Worm (Caenorhabditis elegans): Measurements from ENCODE around the gene pptr-1.

Gene pptr-1

DNA sequence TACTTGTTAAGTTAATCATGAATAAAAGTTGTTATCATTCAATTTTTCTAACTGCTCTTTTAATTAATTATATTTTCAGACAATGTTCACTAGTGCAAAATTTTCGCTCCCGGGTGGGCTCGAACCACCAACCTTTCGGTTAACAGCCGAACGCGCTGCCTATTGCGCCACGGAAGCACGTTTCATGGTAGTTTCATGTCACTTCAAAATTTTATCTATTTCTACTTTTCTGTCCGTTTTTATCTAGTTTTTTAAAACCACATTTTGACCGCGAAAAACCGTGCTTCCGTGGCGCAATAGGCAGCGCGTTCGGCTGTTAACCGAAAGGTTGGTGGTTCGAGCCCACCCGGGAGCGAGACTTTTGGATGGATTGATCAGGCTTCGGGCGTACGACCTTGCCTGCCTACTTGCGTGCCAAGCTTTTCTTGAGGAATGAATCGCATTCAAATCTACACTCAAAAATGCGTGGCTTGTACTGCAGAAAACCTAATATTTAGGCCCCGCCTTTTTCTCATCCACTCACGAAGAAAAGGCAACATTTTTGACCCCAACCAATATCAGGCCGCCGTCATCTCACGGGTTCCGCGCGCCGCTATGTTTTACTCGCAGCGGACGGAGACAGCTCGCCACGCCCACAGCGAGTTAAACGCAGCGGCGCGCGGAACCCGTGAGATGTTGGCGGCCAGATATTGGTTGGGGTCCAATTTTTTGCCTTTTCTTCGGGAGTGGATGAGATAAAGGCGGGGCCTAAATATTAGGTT is 15.6 kb upstream of the pptr-1 start:
- peak; percentile 25 for TF ChIP-seq elt-2 (tag; optimal IDR thresholded peaks at IDR 0.05)

DNA sequence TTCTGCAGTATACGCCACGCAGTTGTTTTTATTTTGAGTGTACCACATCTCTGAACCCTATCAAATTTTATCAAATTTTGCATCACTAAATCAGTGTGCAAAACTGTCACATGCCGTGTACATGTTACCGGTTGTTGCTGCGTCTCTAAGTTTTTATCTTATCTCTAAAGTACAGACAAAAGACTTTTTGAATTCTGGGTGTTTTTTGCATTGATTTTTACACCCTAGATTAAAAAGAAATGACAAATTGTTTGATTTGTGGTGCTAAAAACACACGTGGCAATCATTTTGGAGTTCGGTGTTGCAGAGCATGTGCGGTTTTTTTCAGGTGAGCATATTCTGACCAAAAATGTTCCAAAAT is 15.1 kb upstream of the pptr-1 start, which contains the start of gene nhr-193:
Gene nhr-193, plus strand, starts transcription at position 51 of the 361 bp plus-strand sequence.
- no peak for TF ChIP-seq ztf-11 (tag; optimal IDR thresholded peaks at IDR 0.05)
- no peak for TF ChIP-seq ceh-9 (tag; optimal IDR thresholded peaks at IDR 0.05)
- peak; percentile 88 for TF ChIP-seq pqm-1 (tag; optimal IDR thresholded peaks at IDR 0.05)
- peak; percentile 74 for TF ChIP-seq elt-2 (tag; optimal IDR thresholded peaks at IDR 0.05)
- TF ChIP-seq jun-1 (tag; optimal IDR thresholded peaks at IDR 0.05) = peak; percentile 6

DNA sequence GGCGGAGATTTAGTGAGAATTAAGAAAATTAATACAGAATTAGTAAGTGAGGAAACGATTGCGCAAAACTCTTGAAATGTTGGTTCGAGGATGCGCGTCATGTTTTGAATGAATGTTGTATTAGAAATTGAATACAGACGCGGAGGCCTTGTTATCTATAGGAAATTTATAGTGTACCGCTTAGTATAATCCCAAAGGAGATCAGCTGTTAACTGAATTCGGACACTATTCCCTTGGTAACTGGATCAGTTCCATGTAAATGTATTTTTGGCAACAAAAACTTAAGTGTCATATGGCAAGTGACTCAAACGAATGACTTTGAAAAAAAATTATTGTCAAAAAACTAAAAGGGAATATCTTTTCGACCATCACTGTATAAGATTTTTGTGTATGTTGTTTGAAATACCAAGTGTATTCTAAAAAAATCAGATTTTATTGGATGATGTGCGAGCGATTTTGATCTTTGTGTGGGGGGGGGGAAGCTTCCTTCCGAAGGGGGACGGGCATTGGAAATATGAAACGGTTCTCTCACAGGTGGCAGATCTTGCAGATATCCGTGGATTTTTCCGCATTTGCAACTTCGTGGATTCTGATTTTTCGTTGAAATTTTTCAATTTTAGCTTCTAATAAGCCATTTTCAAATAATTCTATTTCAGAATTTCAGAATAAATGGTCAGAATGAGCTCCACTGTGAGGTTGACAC is 10.8 kb upstream of the pptr-1 start, which contains the start of the genes W08G11.5 and W08G11.1:
Gene W08G11.5, minus strand, starts transcription at position 101 of the 703 bp plus-strand sequence.
Gene W08G11.1, plus strand, starts transcription at position 653 of the 703 bp plus-strand sequence.
- TF ChIP-seq nhr-12 (tag; optimal IDR thresholded peaks at IDR 0.05) = no peak
- TF ChIP-seq hmg-11 (tag; optimal IDR thresholded peaks at IDR 0.05) = no peak
- TF ChIP-seq egl-5 (tag; optimal IDR thresholded peaks at IDR 0.05) = no peak
- no peak for TF ChIP-seq jun-1 (tag; optimal IDR thresholded peaks at IDR 0.05)
- TF ChIP-seq mdl-1 (tag; optimal IDR thresholded peaks at IDR 0.05) = no peak

DNA sequence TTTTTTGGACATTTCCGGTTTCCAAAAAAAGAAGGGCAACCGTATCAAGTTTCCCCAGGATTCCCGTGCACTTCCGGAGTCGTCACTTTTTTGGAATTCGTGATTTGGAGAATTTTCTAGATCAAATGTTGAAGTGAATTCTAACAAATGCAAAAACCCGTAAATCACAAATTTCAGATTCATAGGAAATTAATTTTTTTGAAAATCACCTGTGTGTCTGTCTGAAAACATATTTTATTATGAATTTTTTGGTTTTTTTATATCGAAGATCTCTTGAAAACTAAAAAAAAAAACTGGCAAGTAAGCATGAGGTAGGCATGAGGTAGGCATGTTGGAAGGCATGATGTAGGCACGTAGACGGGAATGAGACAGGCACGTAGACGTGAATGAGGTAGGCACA is 7.3 kb upstream of the pptr-1 start:
- TF ChIP-seq fkh-2 (tag; optimal IDR thresholded peaks at IDR 0.05) = no peak
- TF ChIP-seq eor-1 (tag; optimal IDR thresholded peaks at IDR 0.05) = no peak
- no peak for TF ChIP-seq ceh-16 (tag; optimal IDR thresholded peaks at IDR 0.05)
- no peak for TF ChIP-seq nhr-237 (tag; optimal IDR thresholded peaks at IDR 0.05)

DNA sequence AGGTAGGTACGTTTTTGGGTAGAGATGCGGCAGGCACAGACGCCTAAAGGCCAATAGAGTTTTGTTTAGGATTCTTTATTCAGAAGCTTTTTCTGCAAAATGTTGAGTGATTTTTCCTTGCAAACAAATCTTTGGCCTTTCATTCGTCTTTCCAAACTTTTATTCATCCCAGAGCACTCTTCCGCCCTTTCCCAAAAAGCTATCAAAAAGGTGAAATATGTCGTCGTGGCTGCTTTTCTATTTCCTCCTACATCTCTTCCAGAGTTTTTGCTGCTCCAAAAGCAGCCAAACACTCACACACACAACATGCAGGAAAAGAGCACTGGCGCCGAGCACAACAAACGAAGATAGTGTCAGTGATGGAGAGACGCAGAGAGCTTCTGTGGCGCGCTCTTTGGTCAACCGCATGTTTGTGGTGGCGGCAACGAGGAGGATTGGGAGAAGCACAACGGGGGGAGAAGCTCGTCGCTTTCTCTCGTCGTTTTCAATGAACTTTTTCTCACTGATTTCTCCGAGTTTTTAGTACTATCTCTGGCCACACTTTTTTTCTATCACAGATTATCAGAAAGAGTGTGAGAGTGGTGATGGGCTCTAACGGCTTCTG is 6.4 kb upstream of the pptr-1 start:
- TF ChIP-seq tbx-2 (tag; optimal IDR thresholded peaks at IDR 0.05) (no peak), lin-15B (tag; optimal IDR thresholded peaks at IDR 0.05) (peak; percentile 45), nhr-43 (tag; optimal IDR thresholded peaks at IDR 0.05; ENCODE audit: poor library complexity, severe bottlenecking) (no peak), snpc-4 (tag; optimal IDR thresholded peaks at IDR 0.05) (peak; percentile 65), ceh-28 (tag; optimal IDR thresholded peaks at IDR 0.05) (no peak), daf-12 (tag; optimal IDR thresholded peaks at IDR 0.05) (no peak), pqm-1 (tag; optimal IDR thresholded peaks at IDR 0.05) (peak; percentile 38), ceh-82 (tag; optimal IDR thresholded peaks at IDR 0.05) (no peak), egl-5 (tag; optimal IDR thresholded peaks at IDR 0.05) (peak; percentile 2), nhr-237 (tag; optimal IDR thresholded peaks at IDR 0.05) (no peak), fkh-10 (GFP tag; optimal IDR thresholded peaks at IDR 0.05) (peak; percentile 36), eor-1 (tag; optimal IDR thresholded peaks at IDR 0.05) (no peak), elt-2 (tag; optimal IDR thresholded peaks at IDR 0.05) (peak; percentile 53), egl-27 (tag; optimal IDR thresholded peaks at IDR 0.05) (no peak), nhr-67 (tag; optimal IDR thresholded peaks at IDR 0.05) (no peak), nhr-76 (tag; optimal IDR thresholded peaks at IDR 0.05) (no peak), nhr-77 (tag; optimal IDR thresholded peaks at IDR 0.05) (no peak), hmg-11 (tag; optimal IDR thresholded peaks at IDR 0.05) (peak; percentile 64), nhr-12 (tag; optimal IDR thresholded peaks at IDR 0.05) (no peak), nhr-25 (tag; optimal IDR thresholded peaks at IDR 0.05) (no peak), nhr-28 (tag; optimal IDR thresholded peaks at IDR 0.05) (no peak), lsy-12 (tag; optimal IDR thresholded peaks at IDR 0.05) (no peak), R02D3.7 (tag; optimal IDR thresholded peaks at IDR 0.05) (no peak), elt-3 (tag; optimal IDR thresholded peaks at IDR 0.05) (no peak), nhr-11 (tag; optimal IDR thresholded peaks at IDR 0.05) (peak; percentile 23), pha-4 (tag; optimal IDR thresholded peaks at IDR 0.05) (peak; percentile 70), ZK546.5 (tag; optimal IDR thresholded peaks at IDR 0.05) (no peak), nfya-1 (tag; optimal IDR thresholded peaks at IDR 0.05; ENCODE audit: insufficient read depth) (peak; percentile 87), jun-1 (tag; optimal IDR thresholded peaks at IDR 0.05) (no peak), ztf-4 (tag; optimal IDR thresholded peaks at IDR 0.05) (no peak), lin-39 (tag; optimal IDR thresholded peaks at IDR 0.05) (peak; percentile 55), aly-2 (tag; optimal IDR thresholded peaks at IDR 0.05) (no peak), mml-1 (tag; optimal IDR thresholded peaks at IDR 0.05) (no peak), ceh-9 (tag; optimal IDR thresholded peaks at IDR 0.05) (no peak)

Data from whole organism, L3 larva.